Fruit fly (Drosophila melanogaster) whole organism, embryonic: ENCODE data around the gene Lrch.

Experiments
- B-H1 ChIP-seq: fragments of 200-800 bp; sonication (Bioruptor generic); IDR thresholded peaks from 3 replicates; pipeline ENCODE4 v1.3.6; 2022; ENCODE audit warnings: missing biosample characterization, missing genetic modification characterization
- CG11504 ChIP-seq: fragments of 200-800 bp; sonication (Bioruptor generic); optimal IDR thresholded peaks from 3 replicates; lab custom pipeline; 2019; ENCODE audit warnings: missing biosample characterization, mild to moderate bottlenecking, missing genetic modification characterization, moderate library complexity
- CG12155 ChIP-seq: fragments of 200-800 bp; sonication (Bioruptor generic); optimal IDR thresholded peaks from 3 replicates; lab custom pipeline; 2016; ENCODE audit warnings: missing biosample characterization, missing genetic modification characterization
- CG12391 ChIP-seq: fragments of 200-800 bp; sonication (Bioruptor generic); optimal IDR thresholded peaks from 3 replicates; lab custom pipeline; 2018; ENCODE audit warnings: missing biosample characterization, mild to moderate bottlenecking, missing genetic modification characterization, moderate library complexity
- CG14050 ChIP-seq: fragments of 200-800 bp; sonication (Bioruptor generic); IDR thresholded peaks from 3 replicates; pipeline ENCODE4 v1.3.6; 2022; ENCODE audit warnings: missing biosample characterization, missing genetic modification characterization
- CG1529 ChIP-seq: fragments of 200-800 bp; sonication (Bioruptor generic); optimal IDR thresholded peaks from 3 replicates; lab custom pipeline; 2018; ENCODE audit warnings: missing biosample characterization, missing genetic modification characterization
- CG15514 ChIP-seq: fragments of 200-800 bp; sonication (Bioruptor generic); optimal IDR thresholded peaks from 3 replicates; lab custom pipeline; 2017; ENCODE audit warnings: missing biosample characterization, missing genetic modification characterization, mild to moderate bottlenecking, moderate library complexity, missing genetic modification reagents
- CG2116 ChIP-seq: fragments of 200-800 bp; sonication (Bioruptor generic); optimal IDR thresholded peaks from 3 replicates; lab custom pipeline; 2018; ENCODE audit warnings: missing biosample characterization, mild to moderate bottlenecking, missing genetic modification characterization
- CG2129 ChIP-seq: fragments of 200-800 bp; sonication (Bioruptor generic); IDR thresholded peaks from 2 replicates; pipeline ENCODE4 v1.3.6; 2022; ENCODE audit warnings: missing biosample characterization, missing genetic modification characterization; ENCODE audit not compliant: partially characterized antibody
- CG2875 ChIP-seq: fragments of 200-800 bp; sonication (Bioruptor generic); optimal IDR thresholded peaks from 2 replicates; lab custom pipeline; 2017; ENCODE audit warnings: missing biosample characterization, mild to moderate bottlenecking, missing genetic modification characterization, missing genetic modification reagents
- CG32767 ChIP-seq: fragments of 200-800 bp; sonication (Bioruptor generic); IDR thresholded peaks from 2 replicates; pipeline ENCODE4 v1.3.6; 2022; ENCODE audit warnings: missing biosample characterization, missing genetic modification characterization
- CG33213 ChIP-seq: fragments of 200-800 bp; sonication (Bioruptor generic); optimal IDR thresholded peaks from 3 replicates; lab custom pipeline; 2016; ENCODE audit warnings: missing biosample characterization, missing genetic modification characterization
- CG3726 ChIP-seq: fragments of 200-800 bp; sonication (Bioruptor generic); IDR thresholded peaks from 3 replicates; pipeline ENCODE4, ENCODE4 v1.3.6; 2022; ENCODE audit warnings: missing biosample characterization, missing genetic modification characterization
- CG3995 ChIP-seq: fragments of 200-800 bp; sonication (Bioruptor generic); optimal IDR thresholded peaks from 3 replicates; lab custom pipeline; 2016; ENCODE audit warnings: missing biosample characterization, missing genetic modification characterization
- CG7372 ChIP-seq: fragments of 200-800 bp; sonication (Bioruptor generic); IDR thresholded peaks from 2 replicates; pipeline ENCODE4 v1.3.6; 2022; ENCODE audit warnings: missing biosample characterization, missing genetic modification characterization
- CG8089 ChIP-seq: fragments of 200-800 bp; sonication (Bioruptor generic); optimal IDR thresholded peaks from 3 replicates; lab custom pipeline; 2016; ENCODE audit warnings: missing biosample characterization, missing genetic modification characterization
- CG8290 ChIP-seq, 3 experiments: fragments of 200-800 bp; sonication (Bioruptor generic); optimal IDR thresholded peaks; 2 replicates each; lab custom pipeline; 2016 to 2019; ENCODE audit warnings: missing biosample characterization in 3 of 3, missing genetic modification characterization in 3 of 3, mild to moderate bottlenecking in 2 of 3, moderate library complexity in 1 of 3
- CG8388 ChIP-seq: fragments of 200-800 bp; sonication (Bioruptor generic); optimal IDR thresholded peaks from 2 replicates; lab custom pipeline; 2019; ENCODE audit warnings: missing biosample characterization, mild to moderate bottlenecking, missing genetic modification characterization, moderate library complexity
- CG8478 ChIP-seq: fragments of >200 bp; optimal IDR thresholded peaks from 2 replicates; lab custom pipeline; 2018
- CHES-1-like ChIP-seq: fragments of 200-800 bp; sonication (Bioruptor generic); optimal IDR thresholded peaks from 2 replicates; lab custom pipeline; 2016; ENCODE audit warnings: missing biosample characterization, missing genetic modification characterization
- CkIIα-i1 ChIP-seq: fragments of 200-800 bp; sonication (Bioruptor generic); IDR thresholded peaks from 2 replicates; pipeline ENCODE4 v1.3.6; 2022; ENCODE audit warnings: missing biosample characterization, missing genetic modification characterization
- CoRest ChIP-seq: fragments of 200-800 bp; sonication (Bioruptor generic); optimal IDR thresholded peaks from 3 replicates; lab custom pipeline; 2018; ENCODE audit warnings: missing biosample characterization, mild to moderate bottlenecking, missing genetic modification characterization, moderate library complexity
- CrebB ChIP-seq: fragments of 200-800 bp; sonication (Bioruptor generic); optimal IDR thresholded peaks from 3 replicates; lab custom pipeline; 2018; ENCODE audit warnings: missing biosample characterization, mild to moderate bottlenecking, missing genetic modification characterization
- Elba2 ChIP-seq: fragments of 200-800 bp; sonication (Bioruptor generic); optimal IDR thresholded peaks from 3 replicates; lab custom pipeline; 2016; ENCODE audit warnings: missing biosample characterization, missing genetic modification characterization
- GATAe ChIP-seq: fragments of 200-800 bp; sonication (Bioruptor generic); conservative IDR thresholded peaks from 2 replicates; pipeline ENCODE4 v1.3.6; 2022; ENCODE audit warnings: missing biosample characterization, missing genetic modification characterization
- HHEX ChIP-seq: fragments of 200-800 bp; sonication (Bioruptor generic); optimal IDR thresholded peaks from 3 replicates; lab custom pipeline; 2017; ENCODE audit warnings: missing biosample characterization, mild to moderate bottlenecking, missing genetic modification characterization, missing genetic modification reagents
- Hr39 ChIP-seq: fragments of >200 bp; optimal IDR thresholded peaks from 2 replicates; lab custom pipeline; 2017
- Mad ChIP-seq: fragments of 200-800 bp; sonication (Bioruptor generic); optimal IDR thresholded peaks from 2 replicates; lab custom pipeline; 2016; ENCODE audit warnings: missing biosample characterization, missing genetic modification characterization
- Mes4 ChIP-seq: fragments of 200-800 bp; sonication (Bioruptor generic); optimal IDR thresholded peaks from 2 replicates; lab custom pipeline; 2016; ENCODE audit warnings: missing biosample characterization, missing genetic modification characterization
- Mrtf ChIP-seq: fragments of 200-800 bp; sonication (Bioruptor generic); IDR thresholded peaks from 3 replicates; pipeline ENCODE4 v1.3.6; 2022; ENCODE audit warnings: missing biosample characterization, missing genetic modification characterization
- Optix ChIP-seq: fragments of 200-800 bp; sonication (Bioruptor generic); IDR thresholded peaks from 3 replicates; pipeline ENCODE4 v1.3.6; 2022; ENCODE audit warnings: missing biosample characterization, missing genetic modification characterization
- Sox100B ChIP-seq: fragments of 200-800 bp; sonication (Bioruptor generic); optimal IDR thresholded peaks from 3 replicates; lab custom pipeline; 2018; ENCODE audit warnings: missing biosample characterization, mild to moderate bottlenecking, missing genetic modification characterization
- ap ChIP-seq: fragments of 200-800 bp; sonication (Bioruptor generic); IDR thresholded peaks from 2 replicates; pipeline ENCODE4 v1.3.6; 2022; ENCODE audit warnings: missing biosample characterization, missing genetic modification characterization
- bab2 ChIP-seq: fragments of 200-800 bp; sonication (Bioruptor generic); optimal IDR thresholded peaks from 2 replicates; lab custom pipeline; 2016; ENCODE audit warnings: missing biosample characterization, missing genetic modification characterization
- caup ChIP-seq: fragments of 200-800 bp; sonication (Bioruptor generic); optimal IDR thresholded peaks from 3 replicates; lab custom pipeline; 2017; ENCODE audit warnings: missing biosample characterization, mild to moderate bottlenecking, missing genetic modification characterization, moderate library complexity; ENCODE audit not compliant: severe bottlenecking
- croc ChIP-seq: fragments of 200-800 bp; sonication (Bioruptor generic); conservative IDR thresholded peaks from 3 replicates; pipeline ENCODE4 v1.3.6; 2022; ENCODE audit warnings: missing biosample characterization, missing genetic modification characterization
- fd102C ChIP-seq: fragments of 200-800 bp; sonication (Bioruptor generic); optimal IDR thresholded peaks from 2 replicates; lab custom pipeline; 2018; ENCODE audit warnings: missing biosample characterization, mild to moderate bottlenecking, missing genetic modification characterization, moderate library complexity
- gcm2 ChIP-seq: fragments of 200-800 bp; sonication (Bioruptor generic); optimal IDR thresholded peaks from 2 replicates; lab custom pipeline; 2016; ENCODE audit warnings: missing biosample characterization, missing genetic modification characterization
- h ChIP-seq: fragments of >200 bp; optimal IDR thresholded peaks from 2 replicates; lab custom pipeline; 2017
- ham ChIP-seq: fragments of 200-800 bp; sonication (Bioruptor generic); IDR thresholded peaks from 2 replicates; pipeline ENCODE4 v1.3.6; 2022; ENCODE audit warnings: missing biosample characterization, missing genetic modification characterization
- jigr1 ChIP-seq: fragments of 200-800 bp; sonication (Bioruptor generic); IDR thresholded peaks from 3 replicates; pipeline ENCODE4 v1.3.6; 2022; ENCODE audit warnings: missing biosample characterization, missing genetic modification characterization
- lilli ChIP-seq: fragments of 200-800 bp; sonication (Bioruptor generic); optimal IDR thresholded peaks from 3 replicates; lab custom pipeline; 2016; ENCODE audit warnings: missing biosample characterization, missing genetic modification characterization
- luna ChIP-seq: fragments of 200-800 bp; sonication (Bioruptor generic); optimal IDR thresholded peaks from 2 replicates; lab custom pipeline; 2016; ENCODE audit warnings: missing biosample characterization, missing genetic modification characterization
- nerfin-1 ChIP-seq: fragments of 200-800 bp; sonication (Bioruptor generic); optimal IDR thresholded peaks from 3 replicates; lab custom pipeline; 2019; ENCODE audit warnings: missing biosample characterization, mild to moderate bottlenecking, missing genetic modification characterization, moderate library complexity
- onecut ChIP-seq: fragments of 200-800 bp; sonication (Bioruptor generic); IDR thresholded peaks from 2 replicates; pipeline ENCODE4 v1.3.6; 2022; ENCODE audit warnings: missing biosample characterization, missing genetic modification characterization
- pita ChIP-seq: fragments of 200-800 bp; sonication (Bioruptor generic); optimal IDR thresholded peaks from 2 replicates; lab custom pipeline; 2017; ENCODE audit warnings: missing biosample characterization, mild to moderate bottlenecking, missing genetic modification characterization
- pnt ChIP-seq: fragments of 200-800 bp; sonication (Bioruptor generic); optimal IDR thresholded peaks from 3 replicates; lab custom pipeline; 2016; ENCODE audit warnings: missing biosample characterization, missing genetic modification characterization
- schlank ChIP-seq: fragments of 200-800 bp; sonication (Bioruptor generic); optimal IDR thresholded peaks from 2 replicates; lab custom pipeline; 2018; ENCODE audit warnings: missing biosample characterization, mild to moderate bottlenecking, missing genetic modification characterization
- scrt ChIP-seq: fragments of 200-800 bp; sonication (Bioruptor generic); optimal IDR thresholded peaks from 2 replicates; lab custom pipeline; 2018; ENCODE audit warnings: missing biosample characterization, mild to moderate bottlenecking, missing genetic modification characterization, moderate library complexity
- shn ChIP-seq: fragments of 200-800 bp; sonication (Bioruptor generic); optimal IDR thresholded peaks from 3 replicates; lab custom pipeline; 2016; ENCODE audit warnings: missing biosample characterization, missing genetic modification characterization
- slbo ChIP-seq: fragments of 200-800 bp; sonication (Bioruptor generic); IDR thresholded peaks from 2 replicates; pipeline ENCODE4 v1.3.6; 2022; ENCODE audit warnings: missing biosample characterization, missing genetic modification characterization
- toy ChIP-seq: fragments of 200-800 bp; sonication (Bioruptor generic); IDR thresholded peaks from 2 replicates; pipeline ENCODE4 v1.3.6; 2022; ENCODE audit warnings: missing biosample characterization, missing genetic modification characterization
- tx ChIP-seq: fragments of 200-800 bp; sonication (Bioruptor generic); optimal IDR thresholded peaks from 2 replicates; lab custom pipeline; 2016; ENCODE audit warnings: missing biosample characterization, missing genetic modification characterization
- zen ChIP-seq: fragments of 200-800 bp; sonication (Bioruptor generic); optimal IDR thresholded peaks from 3 replicates; lab custom pipeline; 2018; ENCODE audit warnings: missing biosample characterization, mild to moderate bottlenecking, missing genetic modification characterization, moderate library complexity

The Lrch gene

dm6 chr2L:17385221-17385529 lies 1.3 kb upstream of the Lrch start (continued):
- no peak for TF ChIP-seq nerfin-1 (tag; lab: Kevin White, UChicago)
- no peak for TF ChIP-seq toy (GFP tag; lab: Robert Waterston, UW)
- no peak for TF ChIP-seq Mrtf (GFP tag; lab: Robert Waterston, UW)
- TF ChIP-seq schlank (tag; lab: Kevin White, UChicago): no peak
- TF ChIP-seq luna (GFP tag; lab: Kevin White, UChicago): no peak
- no peak for TF ChIP-seq HHEX (GFP tag; lab: Kevin White, UChicago)
- TF ChIP-seq CG33213 (GFP tag; lab: Kevin White, UChicago): no peak
- no peak for TF ChIP-seq fd102C (GFP tag; lab: Kevin White, UChicago)
- no peak for TF ChIP-seq CG2875 (GFP tag; lab: Kevin White, UChicago)
- TF ChIP-seq CG32767 (GFP tag; lab: Robert Waterston, UW): no peak
- no peak for TF ChIP-seq ap
- TF ChIP-seq CG8089: no peak
- no peak for TF ChIP-seq bab2
- no peak for TF ChIP-seq CG8290 (GFP tag; optimal IDR thresholded peaks at IDR 0.05; lab: Kevin White, UChicago)
- no peak for TF ChIP-seq CG8290 (tag; optimal IDR thresholded peaks at IDR 0.05; lab: Kevin White, UChicago)
- no peak for TF ChIP-seq gcm2 (GFP tag; lab: Kevin White, UChicago)
- TF ChIP-seq tx (GFP tag; lab: Kevin White, UChicago): no peak
- no peak for TF ChIP-seq GATAe (GFP tag; lab: Robert Waterston, UW)
- TF ChIP-seq CG2116: no peak
- no peak for TF ChIP-seq jigr1
- no peak for TF ChIP-seq CG1529 (GFP tag; lab: Kevin White, UChicago)
- no peak for TF ChIP-seq CHES-1-like (GFP tag; lab: Kevin White, UChicago)
- no peak for TF ChIP-seq CG3995 (GFP tag; lab: Kevin White, UChicago)
- TF ChIP-seq Mes4 (GFP tag; lab: Kevin White, UChicago): no peak
- no peak for TF ChIP-seq shn (GFP tag; lab: Kevin White, UChicago)
- TF ChIP-seq B-H1: no peak
- TF ChIP-seq CG2129: no peak
- TF ChIP-seq Sox100B (GFP tag; lab: Kevin White, UChicago): peak; percentile 38
- no peak for TF ChIP-seq h (lab: Kevin White, UChicago)
- TF ChIP-seq caup (GFP tag; lab: Kevin White, UChicago): peak; percentile 3
- no peak for TF ChIP-seq CG14050 (GFP tag; lab: Robert Waterston, UW)
- peak; percentile 31 for TF ChIP-seq CG11504 (tag; lab: Kevin White, UChicago)
- TF ChIP-seq CG15514 (GFP tag; lab: Kevin White, UChicago): no peak
- TF ChIP-seq CG12391 (tag; lab: Kevin White, UChicago): peak; percentile 13
- TF ChIP-seq CG3726 (GFP tag; lab: Robert Waterston, UW): no peak
- no peak for TF ChIP-seq Mad (GFP tag; lab: Kevin White, UChicago)
- no peak for TF ChIP-seq CG12155 (GFP tag; lab: Kevin White, UChicago)
- no peak for TF ChIP-seq ham (GFP tag; lab: Robert Waterston, UW)
- TF ChIP-seq CG8388 (GFP tag; lab: Kevin White, UChicago): peak; percentile 9
- no peak for TF ChIP-seq lilli (GFP tag; lab: Kevin White, UChicago)
- no peak for TF ChIP-seq Hr39 (lab: Kevin White, UChicago)
- TF ChIP-seq CkIIα-i1 (GFP tag; lab: Robert Waterston, UW): no peak
- TF ChIP-seq pnt (GFP tag; lab: Kevin White, UChicago): no peak
- TF ChIP-seq scrt: peak; percentile 33
- no peak for TF ChIP-seq croc
- TF ChIP-seq onecut: no peak
- TF ChIP-seq slbo (GFP tag; lab: Robert Waterston, UW): peak; percentile 20; the same call in 1 of the 2 replicates
- TF ChIP-seq Elba2: no peak
- TF ChIP-seq Optix: no peak
- no peak for TF ChIP-seq CG8478 (lab: Kevin White, UChicago)
- TF ChIP-seq CrebB: no peak
- no peak for TF ChIP-seq zen
- peak; percentile 5 for TF ChIP-seq pita (GFP tag; lab: Kevin White, UChicago)
- TF ChIP-seq CoRest (tag; lab: Kevin White, UChicago): peak; percentile 3
- no peak for TF ChIP-seq CG7372 (GFP tag; lab: Robert Waterston, UW)
